Worm (Caenorhabditis elegans) whole organism, L3 larva: ENCODE measurements around the gene F46F2.3.

Experiments used
- ama-1 ChIP-seq: fragments of 150-350 bp; optimal IDR thresholded peaks from 2 replicates; lab custom pipeline; 2018
- ceh-16 ChIP-seq: sonication (generic microtip); optimal IDR thresholded peaks from 2 replicates; lab custom pipeline; 2017; ENCODE audit warnings: missing biosample characterization, missing genetic modification characterization
- ceh-82 ChIP-seq: fragments of 150-350 bp; optimal IDR thresholded peaks from 2 replicates; lab custom pipeline; 2014; ENCODE audit warnings: missing biosample characterization, missing genetic modification characterization
- egl-27 ChIP-seq: sonication (generic microtip); optimal IDR thresholded peaks from 4 replicates; lab custom pipeline; 2017; ENCODE audit warnings: missing biosample characterization, missing genetic modification reagents, missing genetic modification characterization
- elt-3 ChIP-seq, 3 experiments: fragments of 150-350 bp in 1 of 3; sonication (generic microtip) in 2 of 3; optimal IDR thresholded peaks; 2 replicates in 2 of 3; 4 replicates in 1 of 3; lab custom pipeline; 2014 to 2017; ENCODE audit warnings: missing biosample characterization in 3 of 3, missing genetic modification characterization in 3 of 3
- fkh-10 ChIP-seq: sonication (generic microtip); optimal IDR thresholded peaks from 2 replicates; lab custom pipeline; 2017; ENCODE audit warnings: missing biosample characterization, missing genetic modification reagents, missing genetic modification characterization
- lin-15B ChIP-seq: fragments of 150-350 bp; optimal IDR thresholded peaks from 2 replicates; lab custom pipeline; 2014; ENCODE audit warnings: missing biosample characterization, missing genetic modification characterization
- nhr-11 ChIP-seq: fragments of 150-350 bp; optimal IDR thresholded peaks from 2 replicates; lab custom pipeline; 2014; ENCODE audit warnings: missing biosample characterization, missing genetic modification characterization
- nhr-12 ChIP-seq: fragments of 150-350 bp; optimal IDR thresholded peaks from 2 replicates; lab custom pipeline; 2014; ENCODE audit warnings: missing biosample characterization, missing genetic modification characterization
- nhr-25 ChIP-seq: sonication (generic microtip); optimal IDR thresholded peaks from 2 replicates; lab custom pipeline; 2017; ENCODE audit warnings: missing biosample characterization, missing genetic modification characterization
- nhr-28 ChIP-seq: fragments of 150-350 bp; optimal IDR thresholded peaks from 2 replicates; lab custom pipeline; 2014; ENCODE audit warnings: missing biosample characterization, missing genetic modification characterization
- pqm-1 ChIP-seq: fragments of 150-350 bp; optimal IDR thresholded peaks from 2 replicates; lab custom pipeline; 2017; ENCODE audit warnings: missing biosample characterization, missing genetic modification characterization, inconsistent platforms
- unc-39 ChIP-seq: sonication (generic microtip); optimal IDR thresholded peaks from 4 replicates; lab custom pipeline; 2017; ENCODE audit warnings: missing biosample characterization, missing genetic modification characterization

DNA sequence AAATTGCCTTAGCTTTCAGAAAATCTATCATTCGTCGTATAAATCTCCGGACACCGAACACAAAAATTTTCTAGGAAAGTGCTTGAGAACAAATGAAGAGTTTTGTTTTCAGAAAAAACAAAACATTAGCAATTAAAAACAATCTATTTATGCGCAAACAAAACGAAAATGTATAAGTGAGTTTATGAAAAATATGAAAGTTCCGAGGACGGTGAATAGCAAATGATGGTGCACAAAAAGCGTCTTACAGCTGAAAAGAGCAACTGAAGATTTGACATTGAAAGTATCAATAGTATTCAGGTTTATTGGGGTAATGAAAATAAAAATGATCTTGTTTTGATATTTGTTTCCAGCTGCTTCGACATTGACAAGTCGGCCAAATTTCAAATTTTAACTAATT lies 39.9 kb upstream of the F46F2.3 start:
- TF ChIP-seq nhr-28 (tag; lab: Kevin White, UChicago), result no peak
- TF ChIP-seq nhr-25 (tag; lab: Kevin White, UChicago), result no peak
- TF ChIP-seq ceh-82 (tag; lab: Kevin White, UChicago), result no peak
- no peak for TF ChIP-seq ceh-16 (tag; lab: Kevin White, UChicago)
- no peak for TF ChIP-seq lin-15B (tag; lab: Kevin White, UChicago)
- TF ChIP-seq elt-3 (tag; optimal IDR thresholded peaks at IDR 0.05; lab: Kevin White, UChicago), result no peak
- no peak for TF ChIP-seq egl-27 (tag; lab: Kevin White, UChicago)
- no peak for TF ChIP-seq unc-39 (tag; lab: Kevin White, UChicago)
- TF ChIP-seq nhr-12 (tag; lab: Kevin White, UChicago), result no peak
- no peak for TF ChIP-seq fkh-10
- TF ChIP-seq pqm-1 (tag; lab: Kevin White, UChicago), result no peak
- no peak for TF ChIP-seq nhr-11 (tag; lab: Kevin White, UChicago)
- TF ChIP-seq ama-1, result no peak
